Worm (Caenorhabditis elegans) whole organism, L2 larva: ENCODE results near the gene F33D4.4.

Experiments used
- R02D3.7 ChIP-seq: fragments of 150-350 bp; optimal IDR thresholded peaks from 2 replicates; lab custom pipeline; 2014; ENCODE audit warnings: missing biosample characterization, missing genetic modification characterization
- Y55F3AM.14 ChIP-seq: fragments of 200-800 bp; sonication (Bioruptor generic); optimal IDR thresholded peaks from 2 replicates; lab custom pipeline; 2018; ENCODE audit warnings: mild to moderate bottlenecking, missing genetic modification characterization, missing compliant biosample characterization
- ZK546.5 ChIP-seq: sonication (generic microtip); optimal IDR thresholded peaks from 2 replicates; lab custom pipeline; 2017; ENCODE audit warnings: missing biosample characterization, missing genetic modification characterization
- alr-1 ChIP-seq: fragments of 150-350 bp; optimal IDR thresholded peaks from 2 replicates; lab custom pipeline; 2014; ENCODE audit warnings: missing biosample characterization, missing genetic modification characterization
- aly-2 ChIP-seq: fragments of 150-350 bp; optimal IDR thresholded peaks from 2 replicates; lab custom pipeline; 2014; ENCODE audit warnings: missing biosample characterization, missing genetic modification characterization
- ama-1 ChIP-seq: fragments of 150-350 bp; optimal IDR thresholded peaks from 2 replicates; lab custom pipeline; 2018; ENCODE audit warnings: inconsistent platforms
- blmp-1 ChIP-seq: sonication (generic microtip); optimal IDR thresholded peaks from 2 replicates; lab custom pipeline; 2017; ENCODE audit warnings: missing genetic modification characterization, mild to moderate bottlenecking, missing compliant biosample characterization, antibody characterized with exemption, moderate library complexity; ENCODE audit not compliant: insufficient read depth
- ceh-16 ChIP-seq: fragments of 150-350 bp; optimal IDR thresholded peaks from 2 replicates; lab custom pipeline; 2014; ENCODE audit warnings: missing biosample characterization, missing genetic modification characterization
- ceh-82 ChIP-seq: fragments of 150-350 bp; optimal IDR thresholded peaks from 2 replicates; lab custom pipeline; 2014; ENCODE audit warnings: missing biosample characterization, missing genetic modification characterization
- crh-2 ChIP-seq: sonication (generic microtip); optimal IDR thresholded peaks from 2 replicates; lab custom pipeline; 2017; ENCODE audit warnings: missing biosample characterization, missing genetic modification characterization
- dmd-4 ChIP-seq: sonication (generic microtip); optimal IDR thresholded peaks from 2 replicates; lab custom pipeline; 2017; ENCODE audit warnings: missing biosample characterization, missing genetic modification characterization
- egl-27 ChIP-seq: sonication (generic microtip); optimal IDR thresholded peaks from 3 replicates; lab custom pipeline; 2017; ENCODE audit warnings: missing biosample characterization, missing genetic modification reagents, missing genetic modification characterization
- elt-1 ChIP-seq: fragments of 150-350 bp; optimal IDR thresholded peaks from 2 replicates; lab custom pipeline; 2014; ENCODE audit warnings: missing biosample characterization, missing genetic modification characterization
- elt-3 ChIP-seq: sonication (generic microtip); optimal IDR thresholded peaks from 2 replicates; lab custom pipeline; 2017; ENCODE audit warnings: missing biosample characterization, missing genetic modification characterization
- fos-1 ChIP-seq: fragments of 150-350 bp; optimal IDR thresholded peaks from 2 replicates; lab custom pipeline; 2014; ENCODE audit warnings: missing biosample characterization, missing genetic modification characterization
- gmeb-1 ChIP-seq: fragments of 150-350 bp; optimal IDR thresholded peaks from 2 replicates; lab custom pipeline; 2014; ENCODE audit warnings: missing biosample characterization, missing genetic modification characterization
- lin-13 ChIP-seq: fragments of 150-350 bp; optimal IDR thresholded peaks from 2 replicates; lab custom pipeline; 2014; ENCODE audit warnings: missing biosample characterization, missing genetic modification reagents, missing genetic modification characterization
- lsy-2 ChIP-seq, 2 experiments: fragments of 150-350 bp in 1 of 2; sonication (generic microtip) in 1 of 2; optimal IDR thresholded peaks; 2 replicates each; lab custom pipeline; 2014 to 2017; ENCODE audit warnings: missing biosample characterization in 2 of 2, missing genetic modification characterization in 2 of 2
- mab-5 ChIP-seq: fragments of 150-350 bp; optimal IDR thresholded peaks from 2 replicates; lab custom pipeline; 2014; ENCODE audit warnings: missing biosample characterization, missing genetic modification characterization
- mbf-1 ChIP-seq: sonication (generic microtip); optimal IDR thresholded peaks from 2 replicates; lab custom pipeline; 2017; ENCODE audit warnings: missing biosample characterization, missing genetic modification characterization
- mdl-1 ChIP-seq, 2 experiments: fragments of 150-350 bp in 1 of 2; sonication (generic microtip) in 1 of 2; optimal IDR thresholded peaks; 2 replicates each; lab custom pipeline; 2017; ENCODE audit warnings: missing biosample characterization in 2 of 2, missing genetic modification characterization in 2 of 2
- nhr-10 ChIP-seq: sonication (generic microtip); optimal IDR thresholded peaks from 2 replicates; lab custom pipeline; 2017; ENCODE audit warnings: missing biosample characterization, missing genetic modification characterization
- nhr-11 ChIP-seq: fragments of 150-350 bp; optimal IDR thresholded peaks from 2 replicates; lab custom pipeline; 2014; ENCODE audit warnings: missing biosample characterization, missing genetic modification characterization
- nhr-12 ChIP-seq: fragments of 150-350 bp; optimal IDR thresholded peaks from 2 replicates; lab custom pipeline; 2014; ENCODE audit warnings: missing biosample characterization, missing genetic modification characterization
- nhr-129 ChIP-seq: fragments of 150-350 bp; optimal IDR thresholded peaks from 2 replicates; lab custom pipeline; 2014; ENCODE audit warnings: missing biosample characterization, missing genetic modification characterization
- nhr-21 ChIP-seq: fragments of 150-350 bp; optimal IDR thresholded peaks from 2 replicates; lab custom pipeline; 2014; ENCODE audit warnings: missing biosample characterization, missing genetic modification characterization
- nhr-237 ChIP-seq: fragments of 150-350 bp; optimal IDR thresholded peaks from 2 replicates; lab custom pipeline; 2014; ENCODE audit warnings: missing biosample characterization, missing genetic modification characterization
- nhr-6 ChIP-seq: fragments of 150-350 bp; optimal IDR thresholded peaks from 2 replicates; lab custom pipeline; 2014; ENCODE audit warnings: missing biosample characterization, missing genetic modification characterization
- nhr-77 ChIP-seq: fragments of 150-350 bp; optimal IDR thresholded peaks from 2 replicates; lab custom pipeline; 2014; ENCODE audit warnings: missing biosample characterization, missing genetic modification characterization
- peb-1 ChIP-seq: fragments of 150-350 bp; optimal IDR thresholded peaks from 2 replicates; lab custom pipeline; 2014; ENCODE audit warnings: missing biosample characterization, missing genetic modification characterization
- skn-1 ChIP-seq: sonication (generic microtip); optimal IDR thresholded peaks from 2 replicates; lab custom pipeline; 2017; ENCODE audit warnings: missing biosample characterization, missing genetic modification characterization
- sma-3 ChIP-seq: sonication (generic microtip); optimal IDR thresholded peaks from 2 replicates; lab custom pipeline; 2016; ENCODE audit warnings: missing genetic modification reagents, missing genetic modification characterization, missing compliant biosample characterization
- sma-9 ChIP-seq, 2 experiments: fragments of 150-350 bp in 1 of 2; sonication (generic microtip) in 1 of 2; optimal IDR thresholded peaks; 2 replicates each; lab custom pipeline; 2014 to 2016; ENCODE audit warnings: missing genetic modification characterization in 2 of 2, mild to moderate bottlenecking in 1 of 2, missing biosample characterization in 1 of 2, missing compliant biosample characterization in 1 of 2, missing genetic modification reagents in 1 of 2, moderate library complexity in 1 of 2
- snpc-4 ChIP-seq: fragments of 150-350 bp; optimal IDR thresholded peaks from 2 replicates; lab custom pipeline; 2014; ENCODE audit warnings: missing biosample characterization, missing genetic modification characterization
- unc-39 ChIP-seq: fragments of 150-350 bp; optimal IDR thresholded peaks from 2 replicates; lab custom pipeline; 2014; ENCODE audit warnings: missing biosample characterization, missing genetic modification characterization
- unc-62 ChIP-seq: fragments of 150-350 bp; optimal IDR thresholded peaks from 2 replicates; lab custom pipeline; 2014; ENCODE audit warnings: missing biosample characterization, missing genetic modification reagents, missing genetic modification characterization
- zag-1 ChIP-seq: fragments of 150-350 bp; optimal IDR thresholded peaks from 2 replicates; lab custom pipeline; 2014; ENCODE audit warnings: missing biosample characterization, missing genetic modification characterization
- ztf-11 ChIP-seq: sonication (generic microtip); optimal IDR thresholded peaks from 2 replicates; lab custom pipeline; 2017; ENCODE audit warnings: missing biosample characterization, missing genetic modification characterization
- ztf-4 ChIP-seq: fragments of 150-350 bp; optimal IDR thresholded peaks from 2 replicates; lab custom pipeline; 2014; ENCODE audit warnings: missing biosample characterization, missing genetic modification characterization

F33D4.4 gene

DNA sequence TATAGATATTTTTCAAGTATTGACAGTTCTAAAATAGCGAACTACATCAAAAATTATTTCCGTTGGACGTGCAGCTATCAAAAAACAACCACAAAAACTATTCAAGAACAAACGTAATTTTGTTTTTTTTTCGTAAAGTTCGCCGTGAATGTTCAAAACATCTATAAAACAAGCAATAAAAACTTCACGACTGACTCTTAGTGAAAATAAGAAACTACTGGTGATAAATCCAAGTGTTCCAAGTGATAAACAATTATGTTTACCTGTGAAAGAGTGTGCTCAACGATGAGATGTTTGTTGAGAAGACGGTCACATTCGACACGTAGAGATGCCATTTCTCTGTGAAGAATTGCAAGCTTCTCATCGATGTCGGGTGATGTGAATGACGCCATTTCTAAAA lies 16.1 kb upstream of the F33D4.4 start, which contains the start of gene C50F7.6:
Gene C50F7.6 (minus strand): TSS at position 394 of the 400 bp plus-strand sequence.
- TF ChIP-seq lsy-2 (tag; optimal IDR thresholded peaks at IDR 0.05; lab: Kevin White, UChicago) = no peak
- TF ChIP-seq alr-1 (tag; lab: Kevin White, UChicago) = no peak
- TF ChIP-seq elt-1 (tag; lab: Kevin White, UChicago) = no peak
- TF ChIP-seq ztf-4 (tag; lab: Kevin White, UChicago) = no peak
- no peak for TF ChIP-seq crh-2 (tag; lab: Kevin White, UChicago)
- TF ChIP-seq nhr-6 = no peak
- no peak for TF ChIP-seq nhr-11 (tag; lab: Kevin White, UChicago)
- no peak for TF ChIP-seq ZK546.5
- TF ChIP-seq peb-1 = no peak
- no peak for TF ChIP-seq mdl-1 (tag; optimal IDR thresholded peaks at IDR 0.05; lab: Kevin White, UChicago)
- no peak for TF ChIP-seq nhr-10
- no peak for TF ChIP-seq ama-1 (lab: Kevin White, UChicago)
- TF ChIP-seq lin-13 = no peak

DNA sequence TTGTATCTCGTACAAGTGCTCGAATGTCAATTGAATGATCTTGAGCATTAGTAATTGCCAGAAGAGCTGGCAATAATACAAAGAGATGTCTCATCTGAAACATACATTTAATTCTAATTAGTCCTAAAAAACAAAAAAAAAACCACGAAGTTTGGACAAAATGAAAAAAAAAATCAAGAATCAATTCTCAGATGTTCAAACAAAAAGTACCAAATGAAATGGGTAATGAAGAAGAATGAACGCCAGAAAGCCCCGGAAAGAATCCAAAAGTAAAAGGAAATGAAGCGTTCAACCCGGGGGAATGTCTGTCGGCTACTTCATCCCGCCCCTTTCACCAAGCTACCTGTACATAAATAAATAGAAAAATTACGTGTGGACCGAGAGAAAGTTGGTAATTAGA lies 11.2 kb upstream of the F33D4.4 start, which contains the start of gene F33D4.6:
Gene F33D4.6 (minus strand): TSS at position 101 of the 400 bp plus-strand sequence.
- TF ChIP-seq blmp-1 (no peak), ztf-11 (tag; lab: Kevin White, UChicago) (no peak), nhr-237 (no peak), mbf-1 (tag; lab: Kevin White, UChicago) (no peak), nhr-12 (no peak), unc-62 (GFP tag; lab: Kevin White, UChicago) (no peak), nhr-10 (no peak), nhr-129 (tag; lab: Kevin White, UChicago) (no peak), nhr-11 (tag; lab: Kevin White, UChicago) (no peak), elt-1 (tag; lab: Kevin White, UChicago) (no peak), elt-3 (tag; lab: Kevin White, UChicago) (no peak), snpc-4 (tag; lab: Kevin White, UChicago) (no peak), dmd-4 (tag; lab: Kevin White, UChicago) (no peak), aly-2 (no peak), peb-1 (no peak), unc-39 (tag; lab: Kevin White, UChicago) (no peak), gmeb-1 (no peak), R02D3.7 (tag; lab: Kevin White, UChicago) (no peak), nhr-21 (tag; lab: Kevin White, UChicago) (no peak), crh-2 (tag; lab: Kevin White, UChicago) (no peak)
- TF ChIP-seq, all 48 proteins: peak for 0

DNA sequence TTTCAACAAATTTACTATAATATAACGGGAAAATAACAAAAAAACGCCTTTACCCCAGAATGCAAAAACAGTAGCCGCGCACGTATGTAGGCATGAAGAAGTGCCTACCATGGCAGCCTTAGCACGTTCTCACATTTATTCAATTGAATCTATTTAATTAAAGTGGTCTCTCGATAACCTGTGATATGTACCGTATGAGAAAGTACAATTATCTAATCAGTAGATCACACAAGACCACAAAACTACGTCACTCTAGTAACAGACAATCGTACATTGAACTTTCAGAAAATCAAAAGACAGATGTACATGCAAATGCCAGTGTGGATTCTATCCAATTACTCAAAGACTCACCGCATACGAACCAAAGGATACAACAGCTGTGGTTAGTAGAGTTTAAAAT lies 5.5 kb upstream of the F33D4.4 start:
- TF ChIP-seq ceh-16 (tag; lab: Kevin White, UChicago) = no peak
- no peak for TF ChIP-seq skn-1 (tag; lab: Kevin White, UChicago)
- no peak for TF ChIP-seq unc-62 (GFP tag; lab: Kevin White, UChicago)
- TF ChIP-seq elt-3 (tag; lab: Kevin White, UChicago) = no peak
- no peak for TF ChIP-seq mdl-1 (tag; optimal IDR thresholded peaks at IDR 0.05; lab: Kevin White, UChicago)
- TF ChIP-seq ceh-82 (tag; lab: Kevin White, UChicago) = no peak
- no peak for TF ChIP-seq elt-1 (tag; lab: Kevin White, UChicago)
- TF ChIP-seq egl-27 (tag; lab: Kevin White, UChicago) = no peak
- TF ChIP-seq zag-1 (tag; lab: Kevin White, UChicago) = no peak
- TF ChIP-seq ZK546.5 = no peak
- TF ChIP-seq ama-1 (lab: Kevin White, UChicago) = no peak
- TF ChIP-seq unc-39 (tag; lab: Kevin White, UChicago) = no peak
- TF ChIP-seq mab-5 (tag; lab: Kevin White, UChicago) = no peak
- no peak for TF ChIP-seq nhr-237
- TF ChIP-seq sma-9 (GFP tag; optimal IDR thresholded peaks at IDR 0.05; lab: Kevin White, UChicago) = no peak
- TF ChIP-seq sma-9 (tag; optimal IDR thresholded peaks at IDR 0.05; lab: Kevin White, UChicago) = no peak
- no peak for TF ChIP-seq blmp-1
- no peak for TF ChIP-seq peb-1
- TF ChIP-seq snpc-4 (tag; lab: Kevin White, UChicago) = no peak
- TF ChIP-seq Y55F3AM.14 (GFP tag; lab: Kevin White, UChicago) = no peak
- TF ChIP-seq nhr-21 (tag; lab: Kevin White, UChicago) = no peak

DNA sequence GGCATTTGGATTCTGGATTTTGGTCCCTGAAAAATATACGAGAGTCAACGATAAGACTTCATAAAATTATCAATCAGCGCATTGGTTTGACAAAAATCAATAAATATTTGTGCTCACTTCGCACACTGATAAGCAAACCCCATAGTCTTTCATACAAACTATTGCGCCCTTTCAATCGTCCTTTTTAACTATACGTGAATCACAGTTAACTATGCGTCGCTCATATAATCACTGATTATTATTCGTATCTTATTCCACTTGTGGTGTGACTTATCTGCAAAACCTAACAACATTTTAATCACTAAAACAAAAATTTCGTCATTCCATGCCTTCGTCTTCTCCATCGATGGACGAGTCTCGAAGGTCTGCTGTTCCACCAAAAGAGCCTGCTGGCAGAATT lies 4.1 kb upstream of the F33D4.4 start, which contains the start of gene nhr-8:
Gene nhr-8 (plus strand): TSS at position 160 of the 400 bp plus-strand sequence.
- TF ChIP-seq unc-62 (GFP tag; lab: Kevin White, UChicago) (no peak), mdl-1 (tag; optimal IDR thresholded peaks at IDR 0.05; lab: Kevin White, UChicago) (no peak), nhr-77 (no peak), crh-2 (tag; lab: Kevin White, UChicago) (peak; percentile 49), mab-5 (tag; lab: Kevin White, UChicago) (no peak), zag-1 (tag; lab: Kevin White, UChicago) (no peak), nhr-129 (tag; lab: Kevin White, UChicago) (peak; percentile 12), ceh-82 (tag; lab: Kevin White, UChicago) (no peak), peb-1 (no peak), sma-3 (no peak), fos-1 (tag; lab: Kevin White, UChicago) (peak; percentile 99), sma-9 (GFP tag; optimal IDR thresholded peaks at IDR 0.05; lab: Kevin White, UChicago) (peak; percentile 62), sma-9 (tag; optimal IDR thresholded peaks at IDR 0.05; lab: Kevin White, UChicago) (no peak)
